Fruit fly (Drosophila melanogaster): Measurements from ENCODE around the gene AIF.

- no peak for TF ChIP-seq insv (optimal IDR thresholded peaks at IDR 0.05)
- TF ChIP-seq h (optimal IDR thresholded peaks at IDR 0.05): no peak
- no peak for TF ChIP-seq ttk (optimal IDR thresholded peaks at IDR 0.05)
- TF ChIP-seq psq (optimal IDR thresholded peaks at IDR 0.05): no peak
- TF ChIP-seq Sin3A (optimal IDR thresholded peaks at IDR 0.05): no peak
These were observed 29.1 kb downstream of the AIF start for dm6 chr2L:2180665-2181064.

Data from Kc167 (cell line).